Fruit fly (Drosophila melanogaster) Kc167 (cell line): ENCODE data around the gene CG4375.

Experiments
- Myc ChIP-seq: fragments of >200 bp; optimal IDR thresholded peaks from 2 replicates; lab custom pipeline; 2017; ENCODE audit warnings: missing external identifiers
- Sin3A ChIP-seq: fragments of >200 bp; optimal IDR thresholded peaks from 2 replicates; lab custom pipeline; 2018; ENCODE audit warnings: missing external identifiers
- h ChIP-seq: fragments of >200 bp; optimal IDR thresholded peaks from 3 replicates; lab custom pipeline; 2018; ENCODE audit warnings: missing external identifiers
- insv ChIP-seq: fragments of >200 bp; optimal IDR thresholded peaks from 3 replicates; lab custom pipeline; 2018; ENCODE audit warnings: missing external identifiers
- psq ChIP-seq: fragments of >200 bp; optimal IDR thresholded peaks from 2 replicates; lab custom pipeline; 2017; ENCODE audit warnings: missing external identifiers

DNA sequence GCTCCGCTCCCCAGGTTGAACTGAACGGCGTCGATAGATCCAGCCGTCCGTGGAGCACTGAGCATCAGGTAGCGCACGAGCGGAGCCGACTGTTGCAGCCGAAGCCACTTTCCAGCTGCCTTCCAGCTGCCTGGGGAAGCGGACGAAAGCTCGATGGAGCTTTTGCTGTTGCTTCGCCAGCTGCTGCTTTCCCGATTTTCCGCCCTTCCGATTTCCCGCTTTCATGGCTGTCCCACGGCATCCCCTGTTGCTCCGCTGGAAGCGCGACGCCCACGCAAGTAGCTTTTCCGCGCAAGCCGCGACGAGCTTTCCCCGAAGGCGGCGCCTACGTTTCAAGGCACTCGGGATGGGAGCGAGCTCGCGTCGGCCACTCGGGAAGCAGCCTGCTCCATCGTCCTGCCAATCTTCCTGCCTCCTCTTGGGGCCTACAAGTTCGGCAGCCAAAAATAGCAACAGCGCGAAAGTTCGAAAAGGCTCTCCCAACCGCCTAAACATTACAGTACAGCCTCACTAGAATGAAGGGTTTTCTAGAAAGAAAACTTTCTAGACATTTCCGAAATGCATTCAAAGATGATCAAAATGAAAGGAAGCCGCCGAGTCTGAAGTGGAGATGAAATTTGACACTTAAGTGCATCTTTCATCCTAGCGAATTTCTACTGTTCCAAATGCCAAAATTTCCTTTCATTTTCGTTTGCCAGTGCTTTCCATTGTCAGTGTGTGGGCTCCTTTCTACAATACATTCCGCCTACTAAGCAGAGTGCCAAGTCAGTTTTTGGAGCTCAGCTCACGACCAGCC, 16.7 kb upstream of the CG4375 start:
- TF ChIP-seq psq (lab: Kevin White, UChicago), result no peak
- no peak for TF ChIP-seq h
- no peak for TF ChIP-seq Myc (lab: Kevin White, UChicago)
- no peak for TF ChIP-seq insv (lab: Kevin White, UChicago)
- no peak for TF ChIP-seq Sin3A
